Worm (Caenorhabditis elegans) whole organism, late embryonic: Measurements from ENCODE around the gene ZC15.1.

Source experiments
- ama-1 ChIP-seq: fragments of 150-350 bp; optimal IDR thresholded peaks from 2 replicates; lab custom pipeline; 2014
- nfya-1 ChIP-seq: sonication (generic microtip); optimal IDR thresholded peaks from 2 replicates; lab custom pipeline; 2017; ENCODE audit warnings: missing genetic modification characterization, mild to moderate bottlenecking, missing compliant biosample characterization, antibody characterized with exemption, moderate library complexity
- odd-2 ChIP-seq: sonication (generic microtip); optimal IDR thresholded peaks from 2 replicates; lab custom pipeline; 2017; ENCODE audit warnings: antibody characterized with exemption, mild to moderate bottlenecking, missing genetic modification characterization, missing compliant biosample characterization
- pha-4 ChIP-seq: fragments of 150-350 bp; optimal IDR thresholded peaks from 2 replicates; lab custom pipeline; 2018; ENCODE audit warnings: missing biosample characterization, missing genetic modification reagents, missing genetic modification characterization
- sdc-2 ChIP-seq: sonication (generic microtip); optimal IDR thresholded peaks from 2 replicates; lab custom pipeline; 2016; ENCODE audit warnings: missing genotype, missing genetic modification characterization, missing compliant biosample characterization
- ttx-3 ChIP-seq: sonication (generic microtip); optimal IDR thresholded peaks from 2 replicates; lab custom pipeline; 2016; ENCODE audit warnings: missing genetic modification reagents, missing genetic modification characterization, missing compliant biosample characterization

DNA sequence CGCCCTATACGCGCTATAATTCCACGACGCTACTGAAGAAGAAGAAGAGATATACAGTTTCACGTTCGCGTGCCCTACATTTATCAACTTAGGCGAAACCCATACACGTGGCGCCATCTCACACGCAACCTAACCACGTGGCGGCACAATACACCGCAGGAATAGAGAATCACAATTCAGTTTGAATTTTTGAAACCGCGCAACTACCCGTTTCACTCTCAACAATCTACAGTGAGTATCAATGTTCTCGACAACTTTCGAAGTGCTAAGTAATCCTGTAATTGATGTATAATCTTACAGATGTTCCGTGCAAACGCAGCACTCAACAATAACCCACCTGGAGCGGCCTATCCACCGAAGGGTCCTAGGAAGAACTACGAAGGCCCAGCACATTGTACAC is at the start of gene ZC15.1:
- TF ChIP-seq nfya-1 (no peak), ama-1 (no peak), odd-2 (tag; lab: Kevin White, UChicago) (no peak), sdc-2 (no peak), ttx-3 (no peak), pha-4 (tag; lab: Kevin White, UChicago) (no peak)
